Fruit fly (Drosophila melanogaster): ENCODE measurements around the gene SC35.

SC35 gene

DNA sequence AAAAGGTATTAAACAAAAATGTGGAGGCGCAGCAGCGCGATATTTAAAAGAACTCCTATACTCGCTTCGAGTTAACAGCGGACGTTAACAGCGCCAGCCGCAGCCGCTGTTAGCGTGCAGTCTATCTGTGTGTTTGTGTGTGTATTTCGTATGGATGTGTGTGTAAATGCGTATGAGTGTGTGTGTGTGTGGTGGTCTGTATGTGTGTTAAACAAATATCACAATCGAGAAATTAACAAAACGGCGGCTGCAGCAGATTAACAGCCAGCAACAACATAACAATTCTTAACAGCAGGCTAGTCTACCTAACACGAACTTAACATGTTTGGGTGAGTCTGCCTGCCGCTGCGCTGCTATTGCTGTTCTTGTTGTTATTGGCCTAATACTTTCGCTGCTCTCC, 22.7 kb upstream of the SC35 start:
- no peak for TF ChIP-seq ttk (optimal IDR thresholded peaks at IDR 0.05)
- no peak for TF ChIP-seq insv (optimal IDR thresholded peaks at IDR 0.05)
- TF ChIP-seq h (optimal IDR thresholded peaks at IDR 0.05): no peak

dm6 chr2L:12455750-12456149, 21.3 kb upstream of the SC35 start:
- TF ChIP-seq psq (optimal IDR thresholded peaks at IDR 0.05) (no peak), h (optimal IDR thresholded peaks at IDR 0.05) (no peak), Myc (optimal IDR thresholded peaks at IDR 0.05) (no peak), ttk (optimal IDR thresholded peaks at IDR 0.05) (no peak), Sin3A (optimal IDR thresholded peaks at IDR 0.05) (no peak), insv (optimal IDR thresholded peaks at IDR 0.05) (no peak)

dm6 chr2L:12455049-12455448, 20.6 kb upstream of the SC35 start:
- no peak for TF ChIP-seq psq (optimal IDR thresholded peaks at IDR 0.05)
- TF ChIP-seq Myc (optimal IDR thresholded peaks at IDR 0.05): no peak
- TF ChIP-seq h (optimal IDR thresholded peaks at IDR 0.05): no peak
- TF ChIP-seq Sin3A (optimal IDR thresholded peaks at IDR 0.05): no peak
- no peak for TF ChIP-seq ttk (optimal IDR thresholded peaks at IDR 0.05)
- no peak for TF ChIP-seq insv (optimal IDR thresholded peaks at IDR 0.05)

- TF ChIP-seq insv (optimal IDR thresholded peaks at IDR 0.05) (no peak), psq (optimal IDR thresholded peaks at IDR 0.05) (no peak), ttk (optimal IDR thresholded peaks at IDR 0.05) (no peak), h (optimal IDR thresholded peaks at IDR 0.05) (no peak), Myc (optimal IDR thresholded peaks at IDR 0.05) (no peak), Sin3A (optimal IDR thresholded peaks at IDR 0.05) (no peak)
Observed at dm6 chr2L:12453192-12453800, 18.8 kb upstream of the SC35 start, which contains the start of gene CG5418. Gene CG5418, minus strand, starts transcription at chr2L:12453242.

dm6 chr2L:12448082-12448621, 13.7 kb upstream of the SC35 start, which contains the start of the genes CG5421 and Oatp33Eb:
Gene CG5421, minus strand, starts transcription at chr2L:12448132.
Gene Oatp33Eb, plus strand, starts transcription at chr2L:12448484.
- TF ChIP-seq insv (optimal IDR thresholded peaks at IDR 0.05) (no peak), psq (optimal IDR thresholded peaks at IDR 0.05) (no peak), h (optimal IDR thresholded peaks at IDR 0.05) (no peak), Sin3A (optimal IDR thresholded peaks at IDR 0.05) (no peak), ttk (optimal IDR thresholded peaks at IDR 0.05) (no peak), Myc (optimal IDR thresholded peaks at IDR 0.05) (no peak)

DNA sequence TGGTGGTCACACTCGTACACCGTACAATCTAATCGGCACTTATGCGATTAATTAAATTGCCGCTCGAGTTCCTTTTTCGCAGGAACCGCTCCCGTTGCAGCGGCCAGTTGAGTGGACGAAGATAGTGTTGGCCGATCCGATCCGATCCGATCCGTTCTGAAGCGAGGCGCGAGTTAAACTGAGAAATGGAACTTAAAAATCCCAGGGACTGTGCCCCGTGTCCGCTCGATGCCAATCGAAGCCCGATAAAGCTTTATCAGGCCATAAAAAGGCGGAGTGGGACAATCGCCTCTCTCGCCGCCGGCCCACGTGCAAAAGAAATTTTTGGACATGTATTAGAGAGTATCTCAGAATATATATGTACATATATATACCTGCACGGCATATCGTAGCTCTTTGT, 11.3 kb upstream of the SC35 start, which contains the start of gene Oatp33Ea:
Oatp33Ea (minus strand) TSS at position 182 of the 400 bp plus-strand sequence.
- TF ChIP-seq Sin3A (optimal IDR thresholded peaks at IDR 0.05) (no peak), psq (optimal IDR thresholded peaks at IDR 0.05) (no peak), h (optimal IDR thresholded peaks at IDR 0.05) (no peak), ttk (optimal IDR thresholded peaks at IDR 0.05) (no peak), Myc (optimal IDR thresholded peaks at IDR 0.05) (no peak), insv (optimal IDR thresholded peaks at IDR 0.05) (no peak)

DNA sequence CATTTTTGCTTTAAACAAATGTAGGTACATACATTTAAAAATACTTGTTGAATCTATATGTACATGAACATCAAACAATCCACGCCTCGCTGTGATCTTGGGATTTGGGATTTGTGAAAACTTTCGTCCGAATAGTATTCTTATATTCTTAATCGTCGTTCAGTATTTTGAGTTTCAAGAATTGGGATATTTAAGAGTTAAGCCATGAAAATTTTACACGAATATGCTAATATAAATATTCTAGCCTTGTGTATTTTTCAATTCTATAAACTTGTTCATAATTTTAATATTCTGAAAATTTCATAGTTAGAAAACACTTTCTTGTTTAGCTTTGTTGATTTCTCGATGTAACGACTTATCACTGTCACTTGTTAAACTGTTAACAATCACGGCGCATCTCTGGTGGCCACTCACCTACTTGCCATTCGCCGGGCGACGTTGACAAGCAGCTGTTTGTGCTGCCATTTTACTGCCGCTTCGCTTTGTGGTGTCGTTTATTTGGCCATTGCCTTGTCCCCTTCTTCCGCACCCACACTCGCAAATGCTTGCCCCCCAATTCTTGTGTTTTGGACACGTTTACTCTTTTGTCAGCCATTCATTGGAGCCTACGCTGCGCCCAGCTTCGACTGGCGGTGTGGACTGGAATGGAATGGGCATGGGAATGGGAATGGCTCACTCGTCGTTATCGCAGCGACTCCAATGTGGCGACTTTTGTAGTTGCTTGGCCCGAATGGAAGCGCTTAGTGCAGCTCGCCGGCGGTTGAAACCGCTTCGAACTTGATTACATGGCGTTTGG, 1.7 kb upstream of the SC35 start:
- TF ChIP-seq h (optimal IDR thresholded peaks at IDR 0.05) (no peak), psq (optimal IDR thresholded peaks at IDR 0.05) (no peak), insv (optimal IDR thresholded peaks at IDR 0.05) (no peak), Sin3A (optimal IDR thresholded peaks at IDR 0.05) (no peak), Myc (optimal IDR thresholded peaks at IDR 0.05) (no peak), ttk (optimal IDR thresholded peaks at IDR 0.05) (no peak)

DNA sequence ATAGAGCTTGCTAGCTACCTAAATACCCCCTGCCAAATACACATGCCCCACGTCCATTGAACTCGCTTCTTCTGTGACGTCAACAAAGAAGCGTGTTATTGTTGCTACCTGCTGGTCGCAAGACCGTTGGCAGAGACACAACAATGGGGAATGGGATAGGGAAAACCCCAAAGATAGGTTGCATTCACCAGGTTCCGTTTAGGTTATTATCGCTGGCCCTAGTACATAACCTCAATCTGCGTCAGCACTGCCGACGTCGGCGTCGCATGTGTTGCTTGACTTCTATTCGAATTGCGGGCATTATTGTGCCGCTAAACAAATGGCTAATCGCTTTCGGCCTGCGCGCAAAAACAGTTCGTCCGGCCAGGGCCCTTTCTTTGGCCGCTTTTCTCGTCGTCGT, 963 bp upstream of the SC35 start:
- TF ChIP-seq insv (optimal IDR thresholded peaks at IDR 0.05): no peak
- TF ChIP-seq Sin3A (optimal IDR thresholded peaks at IDR 0.05): no peak
- TF ChIP-seq h (optimal IDR thresholded peaks at IDR 0.05): no peak
- TF ChIP-seq ttk (optimal IDR thresholded peaks at IDR 0.05): no peak
- no peak for TF ChIP-seq Myc (optimal IDR thresholded peaks at IDR 0.05)
- no peak for TF ChIP-seq psq (optimal IDR thresholded peaks at IDR 0.05)

dm6 chr2L:12433712-12434534, 542 bp downstream of the SC35 start, which contains the start of gene eRF3:
Gene eRF3, plus strand, starts transcription at chr2L:12434452.
- no peak for TF ChIP-seq psq (optimal IDR thresholded peaks at IDR 0.05)

dm6 chr2L:12430792-12431191, 3.7 kb downstream of the SC35 start, which contains the start of gene CG5435:
Gene CG5435, minus strand, starts transcription at chr2L:12430892.
- TF ChIP-seq Sin3A (optimal IDR thresholded peaks at IDR 0.05) (no peak), Myc (optimal IDR thresholded peaks at IDR 0.05) (no peak), insv (optimal IDR thresholded peaks at IDR 0.05) (no peak), ttk (optimal IDR thresholded peaks at IDR 0.05) (no peak), h (optimal IDR thresholded peaks at IDR 0.05) (no peak), psq (optimal IDR thresholded peaks at IDR 0.05) (no peak)

- TF ChIP-seq ttk (optimal IDR thresholded peaks at IDR 0.05): no peak
- no peak for TF ChIP-seq psq (optimal IDR thresholded peaks at IDR 0.05)
- no peak for TF ChIP-seq insv (optimal IDR thresholded peaks at IDR 0.05)
- TF ChIP-seq Myc (optimal IDR thresholded peaks at IDR 0.05): no peak
- TF ChIP-seq Sin3A (optimal IDR thresholded peaks at IDR 0.05): no peak
Observed at dm6 chr2L:12427487-12428101, 6.9 kb downstream of the SC35 start, which contains the start of the genes CG5446 and Trm1. Gene CG5446, minus strand, starts transcription at chr2L:12427709. Gene Trm1, plus strand, starts transcription at chr2L:12428028.

Data from Kc167 (cell line).